Worm (Caenorhabditis elegans): ENCODE results near the gene his-31.

ce11 chrIV:8357299-8357698 is 23.5 kb upstream of the his-31 start:
- no peak for TF ChIP-seq unc-62 (GFP tag; optimal IDR thresholded peaks at IDR 0.05 in 1 of 2)
- no peak for TF ChIP-seq unc-62 (tag; optimal IDR thresholded peaks at IDR 0.05)
- no peak for TF ChIP-seq ceh-82 (tag; optimal IDR thresholded peaks at IDR 0.05)
- no peak for TF ChIP-seq ZK546.5 (tag; optimal IDR thresholded peaks at IDR 0.05)
- no peak for TF ChIP-seq hlh-30 (tag; optimal IDR thresholded peaks at IDR 0.05; ENCODE audit: insufficient read depth)
- TF ChIP-seq F10B5.3 (tag; optimal IDR thresholded peaks at IDR 0.05): no peak
- no peak for TF ChIP-seq lim-7 (GFP tag; IDR thresholded peaks at IDR 0.05)

Measured in whole organism, L4 larva.